Worm (Caenorhabditis elegans): ENCODE data around the gene C35A5.5.
A peak's percentile ranks its signal among the peaks of the same experiment; 100 is the strongest.

The C35A5.5 gene

DNA sequence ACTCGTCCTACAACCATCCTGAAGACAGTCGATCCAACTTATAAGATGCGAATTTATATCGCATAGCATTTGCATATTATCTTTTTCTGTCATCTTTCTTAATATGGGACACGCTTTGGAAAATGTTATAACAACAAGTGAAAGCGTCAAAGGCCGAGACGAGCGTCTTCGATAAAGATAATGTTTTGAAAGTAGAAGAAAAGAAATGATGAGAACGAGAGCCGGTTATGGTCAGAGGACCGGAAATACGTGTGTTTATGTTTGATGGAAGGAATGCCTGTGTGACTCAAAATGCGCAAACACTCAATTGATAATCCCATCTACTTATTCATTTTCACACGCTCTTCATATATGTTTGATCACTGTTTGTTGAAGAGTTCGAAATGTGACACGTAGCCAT lies 2.6 kb upstream of the C35A5.5 start, which contains the start of gene C35A5.11:
Gene C35A5.11, minus strand, starts transcription at position 101 of the 400 bp plus-strand sequence.
- TF ChIP-seq him-1 (tag; optimal IDR thresholded peaks at IDR 0.05): no peak
- TF ChIP-seq W03F9.2 (tag; optimal IDR thresholded peaks at IDR 0.05): no peak

DNA sequence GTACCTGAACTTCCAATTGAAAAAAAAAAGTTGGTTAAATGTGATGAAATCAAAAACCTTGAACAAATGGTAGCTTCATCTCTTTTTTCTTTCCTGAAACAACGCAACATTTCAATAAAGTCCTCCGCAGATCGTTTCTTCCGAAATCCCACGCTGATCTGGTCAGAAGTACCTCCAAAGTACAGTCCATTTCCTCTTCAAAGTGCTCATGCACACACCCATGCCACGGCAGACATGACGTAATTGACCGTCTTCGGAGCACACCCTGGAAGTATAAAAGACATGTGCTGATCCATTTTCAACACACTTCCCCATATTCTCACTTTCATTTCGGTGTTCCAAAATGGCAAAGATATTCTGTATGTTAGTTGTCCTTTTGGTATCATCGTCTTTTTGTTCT lies 1.8 kb upstream of the C35A5.5 start, which contains the start of gene C35A5.10:
Gene C35A5.10, plus strand, starts transcription at position 301 of the 400 bp plus-strand sequence.
- no peak for TF ChIP-seq W03F9.2 (tag; optimal IDR thresholded peaks at IDR 0.05)
- TF ChIP-seq him-1 (tag; optimal IDR thresholded peaks at IDR 0.05): no peak
- no peak for TF ChIP-seq dao-5 (tag; optimal IDR thresholded peaks at IDR 0.05)

DNA sequence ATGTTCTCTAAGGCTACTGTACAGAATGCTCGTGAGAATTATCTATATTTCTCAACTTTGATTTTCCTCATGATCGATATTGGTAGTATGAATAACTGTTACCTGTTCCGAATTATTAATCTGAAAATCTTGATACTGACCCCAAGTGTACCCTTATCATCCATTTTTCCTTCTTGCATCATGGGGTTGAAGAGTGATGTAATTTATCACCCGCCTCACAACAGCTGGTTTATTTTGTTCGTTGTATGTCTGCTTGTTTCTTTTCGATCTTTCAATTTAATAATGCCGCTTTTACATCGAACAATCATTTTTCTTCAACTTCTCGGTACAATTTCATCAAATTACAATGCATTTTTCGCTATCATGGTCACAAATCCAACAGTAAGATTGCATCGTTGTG lies 3.2 kb downstream of the C35A5.5 start, which contains the start of gene C35A5.6:
Gene C35A5.6, plus strand, starts transcription at position 283 of the 400 bp plus-strand sequence.
- no peak for TF ChIP-seq W03F9.2 (tag; optimal IDR thresholded peaks at IDR 0.05)
- TF ChIP-seq him-1 (tag; optimal IDR thresholded peaks at IDR 0.05): no peak
- TF ChIP-seq dao-5 (tag; optimal IDR thresholded peaks at IDR 0.05): no peak

DNA sequence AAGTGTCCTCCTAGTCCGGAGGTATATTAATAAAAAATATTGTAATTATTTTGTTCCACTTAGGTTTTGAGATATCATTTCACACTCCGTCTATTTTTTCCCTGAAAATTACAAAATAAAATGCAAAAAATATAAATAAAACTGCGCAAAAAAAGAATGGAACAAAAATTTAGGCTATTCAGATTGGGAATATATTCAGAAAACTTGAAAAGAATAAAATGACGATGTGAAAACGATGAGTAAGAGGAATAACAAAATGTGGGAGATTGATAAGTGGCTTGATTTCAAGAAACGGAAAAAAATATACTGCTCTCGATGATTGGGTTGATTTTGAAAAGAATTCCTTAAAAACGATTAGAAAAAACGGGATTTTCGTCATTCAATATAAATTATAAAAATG lies 8.6 kb downstream of the C35A5.5 start, which contains the start of gene dmsr-8:
Gene dmsr-8, minus strand, starts transcription at position 101 of the 400 bp plus-strand sequence.
- TF ChIP-seq him-1 (tag; optimal IDR thresholded peaks at IDR 0.05) (no peak), W03F9.2 (tag; optimal IDR thresholded peaks at IDR 0.05) (no peak), dao-5 (tag; optimal IDR thresholded peaks at IDR 0.05) (no peak)

DNA sequence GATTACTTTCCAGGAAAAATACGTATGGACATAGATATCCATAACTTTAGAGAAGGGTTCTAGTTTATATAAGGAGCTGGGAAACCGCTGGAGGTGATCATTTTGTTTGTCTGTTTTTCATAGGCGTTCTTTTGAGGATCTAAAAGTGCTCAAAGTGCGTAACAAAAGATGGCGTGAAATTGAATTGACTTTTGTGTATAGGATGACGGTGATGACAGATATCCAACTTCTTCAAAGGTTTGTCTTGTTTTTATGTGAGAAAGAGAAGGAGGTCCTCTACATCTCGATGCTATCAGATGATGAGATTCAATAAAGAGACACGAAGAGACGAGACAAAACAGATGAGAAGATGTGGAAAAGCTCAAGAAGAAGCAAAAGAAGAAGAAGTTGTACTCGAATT lies 11.0 kb downstream of the C35A5.5 start:
- TF ChIP-seq dao-5 (tag; optimal IDR thresholded peaks at IDR 0.05): no peak
- no peak for TF ChIP-seq W03F9.2 (tag; optimal IDR thresholded peaks at IDR 0.05)
- no peak for TF ChIP-seq him-1 (tag; optimal IDR thresholded peaks at IDR 0.05)

DNA sequence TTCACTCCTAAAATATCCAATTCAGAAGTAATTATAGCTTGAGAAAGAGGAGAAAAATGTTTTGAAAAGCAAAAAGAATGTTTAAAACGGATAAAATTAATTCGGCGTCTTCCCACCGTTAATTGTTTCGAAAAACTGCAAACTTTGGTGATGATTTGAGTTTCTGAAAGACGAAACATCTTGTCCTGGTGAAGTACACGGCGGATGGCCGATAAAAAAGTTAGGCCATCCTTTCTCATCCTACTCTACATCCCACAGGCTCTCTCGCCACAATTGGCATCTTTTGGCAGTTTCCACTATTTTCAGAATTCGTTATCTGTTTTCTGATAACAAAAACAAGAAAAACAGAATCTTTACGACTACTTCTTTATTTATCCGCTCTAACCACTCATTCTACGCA lies 20.2 kb downstream of the C35A5.5 start, which contains the start of the genes C35A5.8 and hda-11:
Gene C35A5.8, minus strand, starts transcription at position 7 of the 400 bp plus-strand sequence.
Gene hda-11, plus strand, starts transcription at position 283 of the 400 bp plus-strand sequence.
- peak; percentile 47 for TF ChIP-seq him-1 (tag; optimal IDR thresholded peaks at IDR 0.05)
- no peak for TF ChIP-seq dao-5 (tag; optimal IDR thresholded peaks at IDR 0.05)

DNA sequence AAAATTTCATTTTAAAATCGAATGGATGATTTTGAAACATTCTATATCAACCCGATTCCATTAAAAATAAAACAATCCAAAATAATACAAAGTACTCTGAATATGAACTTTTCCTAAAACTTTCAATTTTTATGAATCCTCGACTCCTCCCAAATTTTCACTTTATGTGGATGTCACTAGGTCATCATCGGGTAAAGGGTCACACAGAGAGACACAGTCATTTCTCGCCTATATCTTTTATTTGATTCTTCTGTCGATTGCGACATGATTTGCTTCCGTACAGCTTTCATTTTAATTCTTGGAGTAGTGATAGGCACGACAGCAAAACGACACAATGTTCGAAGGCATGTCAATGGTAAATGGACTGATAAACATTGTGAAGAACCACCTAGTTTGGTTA lies 22.8 kb downstream of the C35A5.5 start, which contains the start of gene F25D1.3:
Gene F25D1.3, plus strand, starts transcription at position 225 of the 400 bp plus-strand sequence.
- no peak for TF ChIP-seq him-1 (tag; optimal IDR thresholded peaks at IDR 0.05)
- TF ChIP-seq W03F9.2 (tag; optimal IDR thresholded peaks at IDR 0.05): no peak
- TF ChIP-seq dao-5 (tag; optimal IDR thresholded peaks at IDR 0.05): no peak

DNA sequence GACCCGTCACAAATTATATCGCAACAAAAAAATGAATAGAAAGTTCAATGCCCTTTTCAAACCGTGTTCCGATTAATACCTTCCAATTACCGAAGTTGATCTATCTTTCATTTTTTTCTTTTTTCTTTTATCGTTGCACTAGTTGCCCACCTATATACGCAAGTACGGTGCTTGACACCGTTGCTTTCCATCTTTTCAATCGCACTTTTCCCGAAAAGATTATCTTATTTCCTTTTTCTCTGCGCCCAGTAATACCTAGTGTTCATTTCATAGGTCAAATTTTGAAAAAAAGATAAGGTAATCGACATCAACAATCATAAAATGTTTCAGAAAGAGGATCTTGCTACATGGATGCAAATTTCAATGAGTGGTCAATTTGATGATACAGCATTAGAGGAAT lies 23.9 kb downstream of the C35A5.5 start:
- TF ChIP-seq W03F9.2 (tag; optimal IDR thresholded peaks at IDR 0.05) (no peak), dao-5 (tag; optimal IDR thresholded peaks at IDR 0.05) (no peak), him-1 (tag; optimal IDR thresholded peaks at IDR 0.05) (no peak)

DNA sequence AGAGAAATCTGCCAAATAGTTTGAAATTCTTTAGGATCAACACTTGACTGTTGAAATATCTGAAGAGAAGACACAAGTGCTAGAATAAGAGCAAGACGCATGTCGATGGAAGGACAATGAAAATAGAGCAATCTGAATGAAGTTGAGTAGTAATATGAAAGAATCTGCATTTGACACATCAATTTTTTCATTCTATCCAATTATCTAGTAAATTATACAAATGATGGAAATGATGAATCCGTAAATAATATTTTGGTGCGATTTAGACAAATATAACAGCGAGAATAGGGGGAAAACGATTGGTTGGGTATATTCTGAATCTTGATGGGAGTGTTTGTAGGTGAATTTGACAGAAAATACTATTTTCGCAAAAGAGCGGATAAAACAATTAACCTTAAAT lies 27.1 kb downstream of the C35A5.5 start, which contains the start of gene txt-10:
Gene txt-10, minus strand, starts transcription at position 101 of the 400 bp plus-strand sequence.
- TF ChIP-seq him-1 (tag; optimal IDR thresholded peaks at IDR 0.05) (no peak), dao-5 (tag; optimal IDR thresholded peaks at IDR 0.05) (no peak)

DNA sequence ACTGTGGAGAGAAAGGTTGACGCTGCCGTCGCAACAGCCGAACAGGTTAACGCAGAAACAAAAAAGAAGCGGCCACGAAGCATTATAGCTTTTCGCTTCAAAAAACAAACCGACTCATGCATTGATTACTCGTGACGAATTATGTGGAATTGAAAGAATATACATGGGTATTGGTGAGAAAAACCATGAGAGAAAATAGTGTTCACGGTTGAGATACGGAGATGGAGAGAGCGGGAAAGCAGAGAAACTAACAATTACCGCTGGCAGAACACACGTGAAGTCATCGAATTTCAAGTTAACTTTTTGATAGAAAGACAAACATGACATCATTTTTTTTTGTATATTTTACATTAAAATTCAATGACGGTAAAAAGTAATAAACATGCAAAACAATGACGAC lies 29.7 kb downstream of the C35A5.5 start:
- TF ChIP-seq W03F9.2 (tag; optimal IDR thresholded peaks at IDR 0.05): peak; percentile 20
- no peak for TF ChIP-seq him-1 (tag; optimal IDR thresholded peaks at IDR 0.05)

DNA sequence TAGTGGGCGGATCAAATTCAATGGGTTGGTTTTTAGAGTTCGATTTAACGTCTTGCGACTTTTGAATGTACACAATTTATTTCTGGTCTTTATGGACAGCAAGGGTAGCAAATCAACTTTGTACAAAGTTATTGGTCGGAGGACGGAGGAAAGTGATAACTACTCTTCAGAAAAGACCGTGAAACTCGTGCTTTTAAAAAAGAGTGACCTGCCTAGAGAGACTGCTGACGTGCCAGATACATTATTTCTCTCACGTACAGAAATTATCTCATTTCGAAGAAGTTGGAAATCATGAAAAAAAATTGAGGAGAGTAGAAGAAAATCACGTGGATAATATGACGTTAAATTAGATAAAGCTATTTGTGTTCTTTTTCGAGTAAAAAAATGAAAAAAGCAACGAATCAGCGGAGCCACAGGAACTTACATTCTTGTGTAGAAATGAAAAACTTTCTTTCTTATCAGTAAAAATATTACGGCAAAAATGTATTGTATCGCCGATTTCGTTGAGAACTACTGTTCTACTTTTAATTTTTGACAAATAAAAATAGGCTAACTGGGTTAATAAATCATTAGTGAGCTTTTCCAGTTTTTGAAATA lies 30.5 kb downstream of the C35A5.5 start, which contains the start of gene ppm-1.A:
Gene ppm-1.A, minus strand, starts transcription at position 294 of the 597 bp plus-strand sequence.
- TF ChIP-seq him-1 (tag; optimal IDR thresholded peaks at IDR 0.05) (no peak), dao-5 (tag; optimal IDR thresholded peaks at IDR 0.05) (no peak), W03F9.2 (tag; optimal IDR thresholded peaks at IDR 0.05) (no peak)

DNA sequence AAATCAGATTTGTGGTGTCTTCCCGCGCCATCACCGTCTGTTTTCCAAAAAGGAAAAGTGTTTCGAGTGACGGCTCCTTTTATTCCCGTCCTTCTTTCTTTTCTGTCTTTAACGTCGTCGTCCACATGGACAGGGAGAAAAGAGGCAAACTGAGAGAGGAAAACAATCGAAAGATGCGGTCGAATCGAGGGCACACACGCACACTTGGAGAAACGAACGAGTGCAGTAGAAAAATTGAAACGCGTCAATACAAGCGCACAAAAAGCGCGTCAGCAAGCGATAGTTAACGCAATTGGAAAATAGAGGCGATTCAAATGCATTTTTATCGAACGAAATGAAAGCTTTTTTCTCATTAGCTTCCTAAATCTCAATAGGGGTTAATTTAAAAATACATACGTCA lies 31.2 kb downstream of the C35A5.5 start:
- TF ChIP-seq him-1 (tag; optimal IDR thresholded peaks at IDR 0.05) (peak; percentile 88), dao-5 (tag; optimal IDR thresholded peaks at IDR 0.05) (no peak), W03F9.2 (tag; optimal IDR thresholded peaks at IDR 0.05) (peak; percentile 72)

DNA sequence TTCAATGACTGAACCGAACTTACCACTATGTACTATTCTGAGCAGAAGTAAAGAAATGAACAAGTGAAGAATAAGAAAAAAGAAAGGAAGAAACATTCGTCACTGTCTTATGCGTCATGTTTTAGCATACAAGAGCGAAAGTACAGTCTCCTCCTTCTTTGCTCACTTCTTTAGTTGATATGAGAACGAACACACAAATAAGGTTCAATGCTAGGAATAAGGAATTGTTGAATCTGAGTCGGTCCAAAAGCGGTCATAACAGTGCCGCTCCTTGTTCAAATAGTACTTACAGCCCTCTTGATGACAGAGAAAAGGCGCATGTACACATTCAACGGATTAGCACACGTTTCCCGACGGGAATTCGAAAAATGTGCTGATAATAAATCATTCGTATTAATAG lies 33.5 kb downstream of the C35A5.5 start, which contains the start of gene F25D1.8:
Gene F25D1.8, plus strand, starts transcription at position 301 of the 400 bp plus-strand sequence.
- TF ChIP-seq him-1 (tag; optimal IDR thresholded peaks at IDR 0.05) (no peak), dao-5 (tag; optimal IDR thresholded peaks at IDR 0.05) (no peak), W03F9.2 (tag; optimal IDR thresholded peaks at IDR 0.05) (no peak)

DNA sequence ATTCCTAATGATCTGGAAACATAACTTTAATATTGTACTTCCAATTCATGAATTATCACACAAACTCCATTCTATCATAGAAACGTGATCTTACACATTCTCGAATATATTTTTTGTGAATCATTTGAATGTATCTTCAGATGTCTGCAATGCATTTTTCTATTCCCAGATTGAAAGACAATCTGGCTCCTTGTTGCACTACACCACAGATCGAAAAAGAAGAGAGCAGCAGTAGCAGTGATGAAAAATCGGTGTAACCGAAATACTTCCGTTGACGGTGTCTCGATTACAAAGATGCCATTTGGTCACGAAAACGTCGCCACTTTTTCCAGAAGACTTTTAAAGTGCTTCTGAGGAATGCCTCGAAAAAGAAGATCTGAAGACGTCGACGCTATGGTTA lies 34.4 kb downstream of the C35A5.5 start, which contains the start of gene degt-1:
Gene degt-1, plus strand, starts transcription at position 301 of the 400 bp plus-strand sequence.
- no peak for TF ChIP-seq him-1 (tag; optimal IDR thresholded peaks at IDR 0.05)
- no peak for TF ChIP-seq W03F9.2 (tag; optimal IDR thresholded peaks at IDR 0.05)
- TF ChIP-seq dao-5 (tag; optimal IDR thresholded peaks at IDR 0.05): no peak
